Fruit fly (Drosophila melanogaster) whole organism, embryonic: ENCODE measurements around the gene mat.

Source experiments
- CG10543 ChIP-seq: fragments of 200-800 bp; sonication (Bioruptor generic); optimal IDR thresholded peaks from 3 replicates; lab custom pipeline; 2017; ENCODE audit warnings: missing biosample characterization, mild to moderate bottlenecking, missing genetic modification characterization, moderate library complexity
- CG12071 ChIP-seq: fragments of 200-800 bp; sonication (Bioruptor generic); optimal IDR thresholded peaks from 3 replicates; lab custom pipeline; 2018; ENCODE audit warnings: missing biosample characterization, mild to moderate bottlenecking, missing genetic modification characterization
- CG12104 ChIP-seq: fragments of 200-800 bp; sonication (Bioruptor generic); optimal IDR thresholded peaks from 3 replicates; lab custom pipeline; 2016; ENCODE audit warnings: missing biosample characterization, missing genetic modification characterization
- CG12769 ChIP-seq: fragments of 200-800 bp; sonication (Bioruptor generic); optimal IDR thresholded peaks from 2 replicates; lab custom pipeline; 2019; ENCODE audit warnings: missing biosample characterization, mild to moderate bottlenecking, missing genetic modification characterization, moderate library complexity
- CG13123 ChIP-seq: fragments of 200-800 bp; sonication (Bioruptor generic); optimal IDR thresholded peaks from 2 replicates; lab custom pipeline; 2016; ENCODE audit warnings: missing biosample characterization, missing genetic modification characterization
- CG13424 ChIP-seq: fragments of 200-800 bp; sonication (Bioruptor generic); optimal IDR thresholded peaks from 2 replicates; lab custom pipeline; 2019; ENCODE audit warnings: missing biosample characterization, mild to moderate bottlenecking, missing genetic modification characterization, moderate library complexity
- CG13894 ChIP-seq: fragments of 200-800 bp; sonication (Bioruptor generic); optimal IDR thresholded peaks from 3 replicates; lab custom pipeline; 2018; ENCODE audit warnings: missing biosample characterization, mild to moderate bottlenecking, missing genetic modification characterization, moderate library complexity
- CG18262 ChIP-seq: fragments of 200-800 bp; optimal IDR thresholded peaks from 3 replicates; lab custom pipeline; 2019; ENCODE audit warnings: missing biosample characterization, mild to moderate bottlenecking, missing genetic modification characterization, moderate library complexity
- CG18599 ChIP-seq: fragments of 200-800 bp; sonication (Bioruptor generic); optimal IDR thresholded peaks from 3 replicates; lab custom pipeline; 2017; ENCODE audit warnings: missing biosample characterization, missing genetic modification characterization, mild to moderate bottlenecking, moderate library complexity, missing genetic modification reagents
- CG2678 ChIP-seq: fragments of 200-800 bp; sonication (Bioruptor generic); optimal IDR thresholded peaks from 3 replicates; lab custom pipeline; 2019; ENCODE audit warnings: missing biosample characterization, mild to moderate bottlenecking, missing genetic modification characterization, moderate library complexity
- CG31441 ChIP-seq: fragments of 200-800 bp; sonication (Bioruptor generic); IDR thresholded peaks from 2 replicates; pipeline ENCODE4 v1.3.6; 2022; ENCODE audit warnings: missing biosample characterization, missing genetic modification characterization
- CG34376 ChIP-seq: fragments of 200-800 bp; sonication (Bioruptor generic); optimal IDR thresholded peaks from 2 replicates; lab custom pipeline; 2018; ENCODE audit warnings: missing biosample characterization, mild to moderate bottlenecking, missing genetic modification characterization
- CG3847 ChIP-seq: fragments of 200-800 bp; sonication (Bioruptor generic); IDR thresholded peaks from 2 replicates; pipeline ENCODE4 v1.3.6; 2022; ENCODE audit warnings: missing biosample characterization, missing genetic modification characterization
- CG4820 ChIP-seq: fragments of 200-800 bp; sonication (Bioruptor generic); optimal IDR thresholded peaks from 3 replicates; lab custom pipeline; 2016; ENCODE audit warnings: missing biosample characterization, missing genetic modification characterization
- CG7786 ChIP-seq: fragments of 200-800 bp; sonication (Bioruptor generic); optimal IDR thresholded peaks from 2 replicates; lab custom pipeline; 2016; ENCODE audit warnings: missing biosample characterization, missing genetic modification characterization
- CG9727 ChIP-seq: fragments of 200-800 bp; sonication (Bioruptor generic); optimal IDR thresholded peaks from 3 replicates; lab custom pipeline; 2017; ENCODE audit warnings: missing biosample characterization, mild to moderate bottlenecking, missing genetic modification characterization
- Eip74EF ChIP-seq, 2 experiments: fragments of 200-800 bp in 1 of 2; fragments of >200 bp in 1 of 2; sonication (Bioruptor generic) in 1 of 2; optimal IDR thresholded peaks; 2 replicates each; lab custom pipeline; 2017 to 2019; ENCODE audit warnings: missing biosample characterization in 2 of 2, missing genetic modification characterization in 2 of 2, mild to moderate bottlenecking in 1 of 2, moderate library complexity in 1 of 2
- HLHmδ ChIP-seq: fragments of 200-800 bp; sonication (Bioruptor generic); optimal IDR thresholded peaks from 2 replicates; lab custom pipeline; 2018; ENCODE audit warnings: missing biosample characterization, mild to moderate bottlenecking, missing genetic modification characterization, moderate library complexity
- Hmr ChIP-seq: fragments of 200-800 bp; sonication (Bioruptor generic); optimal IDR thresholded peaks from 3 replicates; lab custom pipeline; 2017; ENCODE audit warnings: mild to moderate bottlenecking, missing biosample characterization, missing genetic modification reagents, missing genetic modification characterization
- Med ChIP-seq: fragments of 200-800 bp; sonication (Bioruptor generic); peaks from one replicate; lab custom pipeline; 2016; ENCODE audit warnings: missing biosample characterization, missing genetic modification characterization, mild to moderate bottlenecking, inconsistent platforms, moderate library complexity
- NC2α ChIP-seq: fragments of 200-800 bp; sonication (Bioruptor generic); optimal IDR thresholded peaks from 2 replicates; lab custom pipeline; 2016; ENCODE audit warnings: missing biosample characterization, missing genetic modification characterization
- Pdp1 ChIP-seq, 2 experiments: fragments of 200-800 bp; sonication (Bioruptor generic); optimal IDR thresholded peaks; 3 replicates each; lab custom pipeline; 2016; ENCODE audit warnings: missing biosample characterization in 2 of 2, missing genetic modification characterization in 2 of 2, mild to moderate bottlenecking in 1 of 2, moderate library complexity in 1 of 2
- Spps ChIP-seq: fragments of 200-800 bp; sonication (Bioruptor generic); optimal IDR thresholded peaks from 2 replicates; lab custom pipeline; 2018; ENCODE audit warnings: missing biosample characterization, mild to moderate bottlenecking, missing genetic modification characterization
- Vsx1 ChIP-seq: fragments of 200-800 bp; sonication (Bioruptor generic); optimal IDR thresholded peaks from 2 replicates; lab custom pipeline; 2017; ENCODE audit warnings: missing biosample characterization, mild to moderate bottlenecking, missing genetic modification characterization, missing genetic modification reagents
- YL-1 ChIP-seq: fragments of 200-800 bp; sonication (Bioruptor generic); optimal IDR thresholded peaks from 3 replicates; lab custom pipeline; 2017; ENCODE audit warnings: missing biosample characterization, mild to moderate bottlenecking, missing genetic modification characterization
- ci ChIP-seq: fragments of 200-800 bp; sonication (Bioruptor generic); IDR thresholded peaks from 3 replicates; pipeline ENCODE4 v1.3.6; 2022; ENCODE audit warnings: missing biosample characterization, missing genetic modification characterization
- crol ChIP-seq: fragments of 200-800 bp; sonication (Bioruptor generic); IDR thresholded peaks from 2 replicates; pipeline ENCODE4 v1.3.6; 2022; ENCODE audit warnings: missing biosample characterization, missing genetic modification characterization
- exex ChIP-seq: fragments of 200-800 bp; sonication (Bioruptor generic); optimal IDR thresholded peaks from 4 replicates; lab custom pipeline; 2018; ENCODE audit warnings: missing biosample characterization, mild to moderate bottlenecking, missing genetic modification characterization, moderate library complexity
- fd96Cb ChIP-seq: fragments of 200-800 bp; sonication (Bioruptor generic); optimal IDR thresholded peaks from 2 replicates; lab custom pipeline; 2018; ENCODE audit warnings: missing biosample characterization, mild to moderate bottlenecking, missing genetic modification characterization, moderate library complexity
- gce ChIP-seq: fragments of 200-800 bp; sonication (Bioruptor generic); IDR thresholded peaks from 3 replicates; pipeline ENCODE4 v1.3.6; 2022; ENCODE audit warnings: missing biosample characterization, missing genetic modification characterization
- klu ChIP-seq: fragments of 200-800 bp; sonication (Bioruptor generic); IDR thresholded peaks from 2 replicates; pipeline ENCODE4 v1.3.6; 2022; ENCODE audit warnings: missing biosample characterization, missing genetic modification characterization
- kni ChIP-seq: fragments of 200-800 bp; sonication (Bioruptor generic); optimal IDR thresholded peaks from 3 replicates; lab custom pipeline; 2017; ENCODE audit warnings: mild to moderate bottlenecking, missing biosample characterization, missing genetic modification reagents, missing genetic modification characterization
- lab ChIP-seq: fragments of 200-800 bp; sonication (Bioruptor generic); optimal IDR thresholded peaks from 3 replicates; lab custom pipeline; 2017; ENCODE audit warnings: missing biosample characterization, missing genetic modification characterization, mild to moderate bottlenecking, moderate library complexity, missing genetic modification reagents
- mirr ChIP-seq: fragments of 200-800 bp; sonication (Bioruptor generic); optimal IDR thresholded peaks from 3 replicates; lab custom pipeline; 2018; ENCODE audit warnings: missing biosample characterization, mild to moderate bottlenecking, missing genetic modification characterization
- nerfin-1 ChIP-seq: fragments of 200-800 bp; sonication (Bioruptor generic); optimal IDR thresholded peaks from 3 replicates; lab custom pipeline; 2019; ENCODE audit warnings: missing biosample characterization, mild to moderate bottlenecking, missing genetic modification characterization, moderate library complexity
- nom ChIP-seq: fragments of 200-800 bp; sonication (Bioruptor generic); optimal IDR thresholded peaks from 2 replicates; lab custom pipeline; 2017; ENCODE audit warnings: missing biosample characterization, missing genetic modification characterization, mild to moderate bottlenecking, moderate library complexity, missing genetic modification reagents
- org-1 ChIP-seq: fragments of 200-800 bp; sonication (Bioruptor generic); optimal IDR thresholded peaks from 2 replicates; lab custom pipeline; 2017; ENCODE audit warnings: missing biosample characterization, missing genetic modification characterization
- pros ChIP-seq: fragments of 200-800 bp; sonication (Bioruptor generic); optimal IDR thresholded peaks from 3 replicates; lab custom pipeline; 2019; ENCODE audit warnings: missing biosample characterization, mild to moderate bottlenecking, missing genetic modification characterization, moderate library complexity
- salm ChIP-seq: fragments of 200-800 bp; sonication (Bioruptor generic); optimal IDR thresholded peaks from 2 replicates; lab custom pipeline; 2018; ENCODE audit warnings: missing biosample characterization, mild to moderate bottlenecking, missing genetic modification characterization
- sd ChIP-seq: fragments of 200-800 bp; sonication (Bioruptor generic); optimal IDR thresholded peaks from 3 replicates; lab custom pipeline; 2018; ENCODE audit warnings: missing biosample characterization, mild to moderate bottlenecking, missing genetic modification characterization, moderate library complexity
- sens ChIP-seq: fragments of 200-800 bp; sonication (Bioruptor generic); peaks from one replicate; lab custom pipeline; 2016; ENCODE audit warnings: missing biosample characterization, missing genetic modification characterization
- sug ChIP-seq: fragments of 200-800 bp; optimal IDR thresholded peaks from 2 replicates; lab custom pipeline; 2019; ENCODE audit warnings: missing biosample characterization, mild to moderate bottlenecking, missing genetic modification characterization, moderate library complexity
- tap ChIP-seq: fragments of 200-800 bp; optimal IDR thresholded peaks from 3 replicates; lab custom pipeline; 2019; ENCODE audit warnings: missing biosample characterization, mild to moderate bottlenecking, missing genetic modification characterization, moderate library complexity
- tna ChIP-seq: fragments of 200-800 bp; sonication (Bioruptor generic); IDR thresholded peaks from 2 replicates; pipeline ENCODE4 v1.3.6; 2022; ENCODE audit warnings: missing biosample characterization, missing genetic modification characterization; ENCODE audit not compliant: partially characterized antibody
- vvl ChIP-seq: fragments of 200-800 bp; sonication (Bioruptor generic); IDR thresholded peaks from 2 replicates; pipeline ENCODE4 v1.3.6; 2022; ENCODE audit warnings: missing biosample characterization, missing genetic modification characterization

mat gene

dm6 chr3L:885624-886257 is 17.0 kb upstream of the mat start (continued):
- TF ChIP-seq CG13424 (tag; lab: Kevin White, UChicago), result no peak
- no peak for TF ChIP-seq Spps (tag; lab: Kevin White, UChicago)
- no peak for TF ChIP-seq klu (GFP tag; lab: Robert Waterston, UW)
- TF ChIP-seq tna (GFP tag; lab: Robert Waterston, UW), result no peak
- TF ChIP-seq CG3847 (GFP tag; lab: Robert Waterston, UW), result no peak
- no peak for TF ChIP-seq CG12071 (GFP tag; lab: Kevin White, UChicago)
- TF ChIP-seq CG13894 (tag; lab: Kevin White, UChicago), result peak; percentile 19
- peak; percentile 90 for TF ChIP-seq sd (tag; lab: Kevin White, UChicago)
- peak; percentile 66 for TF ChIP-seq exex (tag; lab: Kevin White, UChicago)
- no peak for TF ChIP-seq CG7786
- no peak for TF ChIP-seq CG12104 (GFP tag; lab: Kevin White, UChicago)
- TF ChIP-seq, all 482 proteins: peak for 9

dm6 chr3L:887423-888097 is 15.1 kb upstream of the mat start:
- peak; percentile 47 for TF ChIP-seq lab (GFP tag; lab: Kevin White, UChicago)
- TF ChIP-seq CG13123 (GFP tag; lab: Kevin White, UChicago), result no peak
- TF ChIP-seq Pdp1 (GFP tag; optimal IDR thresholded peaks at IDR 0.05; lab: Kevin White, UChicago), result peak in 1 of 2 experiments; percentile 55
- peak; percentile 9 for TF ChIP-seq kni (GFP tag; lab: Kevin White, UChicago)
- no peak for TF ChIP-seq NC2α (GFP tag; lab: Kevin White, UChicago)
- peak; percentile 54 for TF ChIP-seq Med (GFP tag; lab: Kevin White, UChicago)
- TF ChIP-seq nom (GFP tag; lab: Kevin White, UChicago), result peak; percentile 16
- peak; percentile 16 for TF ChIP-seq CG12769 (tag; lab: Kevin White, UChicago)
- TF ChIP-seq pros (GFP tag; lab: Kevin White, UChicago), result peak; percentile 12
- no peak for TF ChIP-seq org-1 (GFP tag; lab: Kevin White, UChicago)
- peak in 1 of 2 experiments; percentile 34 for TF ChIP-seq Eip74EF (GFP tag; optimal IDR thresholded peaks at IDR 0.05; lab: Kevin White, UChicago)
- TF ChIP-seq sens (GFP tag; lab: Kevin White, UChicago), result peak; percentile 75
- no peak for TF ChIP-seq fd96Cb
- TF ChIP-seq sug (tag; lab: Kevin White, UChicago), result peak; percentile 84
- TF ChIP-seq crol, result 0 out of 2 replicates have a peak, but pooled peaks have one; percentile 15
- TF ChIP-seq CG10543, result peak; percentile 39
- TF ChIP-seq tap, result peak; percentile 25
- peak; percentile 14 for TF ChIP-seq CG2678
- peak; percentile 95 for TF ChIP-seq exex (tag; lab: Kevin White, UChicago)
- TF ChIP-seq mirr (GFP tag; lab: Kevin White, UChicago), result peak; percentile 65
- TF ChIP-seq ci (GFP tag; lab: Robert Waterston, UW), result 0 out of 3 replicates have a peak, but pooled peaks have one; percentile 17
- peak; percentile 50 for TF ChIP-seq Vsx1 (GFP tag; lab: Kevin White, UChicago)
- TF ChIP-seq CG12071 (GFP tag; lab: Kevin White, UChicago), result peak; percentile 10
- no peak for TF ChIP-seq YL-1 (GFP tag; lab: Kevin White, UChicago)
- peak; percentile 34 for TF ChIP-seq salm (tag; lab: Kevin White, UChicago)
- 0 out of 2 replicates have a peak, but pooled peaks have one; percentile 9 for TF ChIP-seq vvl (GFP tag; lab: Robert Waterston, UW)
- peak; percentile 29 for TF ChIP-seq Hmr
- peak; percentile 21 for TF ChIP-seq HLHmδ (GFP tag; lab: Kevin White, UChicago)
- TF ChIP-seq CG31441 (GFP tag; lab: Robert Waterston, UW), result no peak
- peak; percentile 32 for TF ChIP-seq CG18599 (GFP tag; lab: Kevin White, UChicago)
- peak; percentile 11 for TF ChIP-seq CG18262 (tag; lab: Kevin White, UChicago)
- peak; percentile 26 for TF ChIP-seq nerfin-1 (tag; lab: Kevin White, UChicago)
- no peak for TF ChIP-seq CG4820 (GFP tag; lab: Kevin White, UChicago)
- TF ChIP-seq CG9727, result peak; percentile 34
- TF ChIP-seq gce (GFP tag; lab: Robert Waterston, UW), result 0 out of 3 replicates have a peak, but pooled peaks have one; percentile 12
- TF ChIP-seq sd (tag; lab: Kevin White, UChicago), result peak; percentile 31
- TF ChIP-seq CG34376 (GFP tag; lab: Kevin White, UChicago), result peak; percentile 81
